Worm (Caenorhabditis elegans) whole organism, L2 larva: ENCODE results near the gene F42G4.7.

Source experiments
- F13H6.1 ChIP-seq: sonication (generic microtip); optimal IDR thresholded peaks from 2 replicates; lab custom pipeline; 2016; ENCODE audit warnings: missing genetic modification characterization, missing compliant biosample characterization
- Y55F3AM.14 ChIP-seq: fragments of 200-800 bp; sonication (Bioruptor generic); optimal IDR thresholded peaks from 2 replicates; lab custom pipeline; 2018; ENCODE audit warnings: mild to moderate bottlenecking, missing genetic modification characterization, missing compliant biosample characterization
- ZK546.5 ChIP-seq: sonication (generic microtip); optimal IDR thresholded peaks from 2 replicates; lab custom pipeline; 2017; ENCODE audit warnings: missing biosample characterization, missing genetic modification characterization
- alr-1 ChIP-seq: fragments of 150-350 bp; optimal IDR thresholded peaks from 2 replicates; lab custom pipeline; 2014; ENCODE audit warnings: missing biosample characterization, missing genetic modification characterization
- aly-2 ChIP-seq: fragments of 150-350 bp; optimal IDR thresholded peaks from 2 replicates; lab custom pipeline; 2014; ENCODE audit warnings: missing biosample characterization, missing genetic modification characterization
- blmp-1 ChIP-seq: sonication (generic microtip); optimal IDR thresholded peaks from 2 replicates; lab custom pipeline; 2017; ENCODE audit warnings: missing genetic modification characterization, mild to moderate bottlenecking, missing compliant biosample characterization, antibody characterized with exemption, moderate library complexity; ENCODE audit not compliant: insufficient read depth
- ceh-16 ChIP-seq: fragments of 150-350 bp; optimal IDR thresholded peaks from 2 replicates; lab custom pipeline; 2014; ENCODE audit warnings: missing biosample characterization, missing genetic modification characterization
- crh-2 ChIP-seq: sonication (generic microtip); optimal IDR thresholded peaks from 2 replicates; lab custom pipeline; 2017; ENCODE audit warnings: missing biosample characterization, missing genetic modification characterization
- dmd-4 ChIP-seq: sonication (generic microtip); optimal IDR thresholded peaks from 2 replicates; lab custom pipeline; 2017; ENCODE audit warnings: missing biosample characterization, missing genetic modification characterization
- egl-27 ChIP-seq: sonication (generic microtip); optimal IDR thresholded peaks from 3 replicates; lab custom pipeline; 2017; ENCODE audit warnings: missing biosample characterization, missing genetic modification reagents, missing genetic modification characterization
- fos-1 ChIP-seq: fragments of 150-350 bp; optimal IDR thresholded peaks from 2 replicates; lab custom pipeline; 2014; ENCODE audit warnings: missing biosample characterization, missing genetic modification characterization
- gmeb-1 ChIP-seq: fragments of 150-350 bp; optimal IDR thresholded peaks from 2 replicates; lab custom pipeline; 2014; ENCODE audit warnings: missing biosample characterization, missing genetic modification characterization
- lin-13 ChIP-seq: fragments of 150-350 bp; optimal IDR thresholded peaks from 2 replicates; lab custom pipeline; 2014; ENCODE audit warnings: missing biosample characterization, missing genetic modification reagents, missing genetic modification characterization
- lin-39 ChIP-seq: fragments of 150-350 bp; optimal IDR thresholded peaks from 2 replicates; lab custom pipeline; 2014; ENCODE audit warnings: missing biosample characterization, missing genetic modification reagents, missing genetic modification characterization
- lsy-2 ChIP-seq, 2 experiments: fragments of 150-350 bp in 1 of 2; sonication (generic microtip) in 1 of 2; optimal IDR thresholded peaks; 2 replicates each; lab custom pipeline; 2014 to 2017; ENCODE audit warnings: missing biosample characterization in 2 of 2, missing genetic modification characterization in 2 of 2
- mab-5 ChIP-seq: fragments of 150-350 bp; optimal IDR thresholded peaks from 2 replicates; lab custom pipeline; 2014; ENCODE audit warnings: missing biosample characterization, missing genetic modification characterization
- mbf-1 ChIP-seq: sonication (generic microtip); optimal IDR thresholded peaks from 2 replicates; lab custom pipeline; 2017; ENCODE audit warnings: missing biosample characterization, missing genetic modification characterization
- mdl-1 ChIP-seq, 2 experiments: fragments of 150-350 bp in 1 of 2; sonication (generic microtip) in 1 of 2; optimal IDR thresholded peaks; 2 replicates each; lab custom pipeline; 2017; ENCODE audit warnings: missing biosample characterization in 2 of 2, missing genetic modification characterization in 2 of 2
- nhr-11 ChIP-seq: fragments of 150-350 bp; optimal IDR thresholded peaks from 2 replicates; lab custom pipeline; 2014; ENCODE audit warnings: missing biosample characterization, missing genetic modification characterization
- nhr-12 ChIP-seq: fragments of 150-350 bp; optimal IDR thresholded peaks from 2 replicates; lab custom pipeline; 2014; ENCODE audit warnings: missing biosample characterization, missing genetic modification characterization
- nhr-129 ChIP-seq: fragments of 150-350 bp; optimal IDR thresholded peaks from 2 replicates; lab custom pipeline; 2014; ENCODE audit warnings: missing biosample characterization, missing genetic modification characterization
- nhr-21 ChIP-seq: fragments of 150-350 bp; optimal IDR thresholded peaks from 2 replicates; lab custom pipeline; 2014; ENCODE audit warnings: missing biosample characterization, missing genetic modification characterization
- nhr-23 ChIP-seq: fragments of 150-350 bp; optimal IDR thresholded peaks from 2 replicates; lab custom pipeline; 2014; ENCODE audit warnings: missing biosample characterization, missing genetic modification reagents, missing genetic modification characterization
- nhr-25 ChIP-seq: fragments of 150-350 bp; sonication (generic microtip); optimal IDR thresholded peaks from 3 replicates; lab custom pipeline; 2014; ENCODE audit warnings: missing biosample characterization, missing genetic modification characterization
- nhr-77 ChIP-seq: fragments of 150-350 bp; optimal IDR thresholded peaks from 2 replicates; lab custom pipeline; 2014; ENCODE audit warnings: missing biosample characterization, missing genetic modification characterization
- peb-1 ChIP-seq: fragments of 150-350 bp; optimal IDR thresholded peaks from 2 replicates; lab custom pipeline; 2014; ENCODE audit warnings: missing biosample characterization, missing genetic modification characterization
- sem-4 ChIP-seq: fragments of 150-350 bp; optimal IDR thresholded peaks from 2 replicates; lab custom pipeline; 2014; ENCODE audit warnings: missing biosample characterization, missing genetic modification reagents, missing genetic modification characterization
- sma-3 ChIP-seq: sonication (generic microtip); optimal IDR thresholded peaks from 2 replicates; lab custom pipeline; 2016; ENCODE audit warnings: missing genetic modification reagents, missing genetic modification characterization, missing compliant biosample characterization
- sma-9 ChIP-seq, 2 experiments: fragments of 150-350 bp in 1 of 2; sonication (generic microtip) in 1 of 2; optimal IDR thresholded peaks; 2 replicates each; lab custom pipeline; 2014 to 2016; ENCODE audit warnings: missing genetic modification characterization in 2 of 2, mild to moderate bottlenecking in 1 of 2, missing biosample characterization in 1 of 2, missing compliant biosample characterization in 1 of 2, missing genetic modification reagents in 1 of 2, moderate library complexity in 1 of 2
- snpc-4 ChIP-seq: fragments of 150-350 bp; optimal IDR thresholded peaks from 2 replicates; lab custom pipeline; 2014; ENCODE audit warnings: missing biosample characterization, missing genetic modification characterization
- unc-55 ChIP-seq: fragments of 150-350 bp; sonication (generic microtip); optimal IDR thresholded peaks from 3 replicates; lab custom pipeline; 2014; ENCODE audit warnings: missing biosample characterization, missing genetic modification reagents, missing genetic modification characterization
- zag-1 ChIP-seq: fragments of 150-350 bp; optimal IDR thresholded peaks from 2 replicates; lab custom pipeline; 2014; ENCODE audit warnings: missing biosample characterization, missing genetic modification characterization
- ztf-1 ChIP-seq: fragments of 200-800 bp; sonication (Bioruptor generic); conservative IDR thresholded peaks from 2 replicates; pipeline ENCODE4 v1.3.6; 2022; ENCODE audit warnings: missing genetic modification characterization, missing compliant biosample characterization
- ztf-11 ChIP-seq: sonication (generic microtip); optimal IDR thresholded peaks from 2 replicates; lab custom pipeline; 2017; ENCODE audit warnings: missing biosample characterization, missing genetic modification characterization
- ztf-4 ChIP-seq: fragments of 150-350 bp; optimal IDR thresholded peaks from 2 replicates; lab custom pipeline; 2014; ENCODE audit warnings: missing biosample characterization, missing genetic modification characterization

F42G4.7 gene

DNA sequence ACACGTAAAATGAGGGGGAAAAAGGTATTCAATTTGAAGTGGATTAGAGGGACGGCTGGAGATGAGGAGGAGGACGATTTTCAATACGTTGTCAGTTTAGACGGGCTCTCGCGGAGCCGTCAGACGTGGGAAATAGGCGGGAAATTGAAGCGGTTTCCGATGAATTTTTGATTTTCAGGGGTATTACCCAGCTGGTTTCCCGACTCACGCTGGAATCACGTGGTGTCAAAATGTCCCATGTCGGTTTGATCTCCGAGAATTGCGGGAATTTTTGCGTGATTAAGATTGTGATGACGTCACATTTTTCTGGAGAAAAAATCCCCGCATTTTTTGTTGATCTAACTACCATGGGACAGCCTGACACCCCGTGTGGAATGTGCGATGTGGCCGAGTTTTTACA, 34.4 kb downstream of the F42G4.7 start:
- TF ChIP-seq crh-2 (tag; lab: Kevin White, UChicago) (no peak), alr-1 (tag; lab: Kevin White, UChicago) (no peak), Y55F3AM.14 (no peak), lsy-2 (tag; optimal IDR thresholded peaks at IDR 0.05; lab: Kevin White, UChicago) (no peak), snpc-4 (tag; lab: Kevin White, UChicago) (no peak), nhr-12 (tag; lab: Kevin White, UChicago) (no peak), blmp-1 (tag; lab: Kevin White, UChicago) (no peak), nhr-21 (tag; lab: Kevin White, UChicago) (no peak)

DNA sequence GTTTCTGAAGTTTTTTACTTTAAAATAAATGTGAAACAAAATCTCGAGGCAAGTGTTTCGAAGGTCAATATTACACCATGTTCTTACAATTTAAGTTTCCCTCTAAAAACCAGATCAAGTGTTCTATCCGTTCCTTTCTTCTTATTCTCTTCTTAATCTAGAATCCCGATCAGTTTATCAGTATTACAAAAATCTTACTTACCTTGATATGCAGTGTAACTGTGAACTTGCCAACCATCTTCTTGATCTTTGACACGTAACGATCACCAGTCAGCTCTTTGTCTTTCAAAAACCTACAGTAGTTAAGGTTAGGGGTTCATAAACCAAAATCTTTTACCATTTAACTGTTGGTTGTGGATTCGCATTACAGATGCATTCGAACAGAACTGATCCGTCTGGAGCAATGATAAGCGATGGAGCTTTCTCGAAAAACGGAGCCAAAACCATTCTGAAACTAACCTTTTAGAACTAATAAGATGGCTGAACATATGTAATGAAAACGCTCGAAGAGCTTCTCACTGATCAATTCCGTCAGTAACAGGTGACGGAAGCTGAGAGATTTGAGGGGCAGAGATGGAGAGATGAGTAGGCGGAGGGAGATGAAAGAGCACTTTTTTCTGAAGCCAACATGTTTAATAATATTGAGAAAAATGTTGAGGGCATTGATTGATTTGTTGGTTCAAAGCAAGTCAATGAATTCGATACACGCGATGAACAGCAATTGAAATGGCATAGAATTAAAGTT, 39.2 kb downstream of the F42G4.7 start, which contains the start of gene oig-2:
oig-2 (minus strand) TSS at position 448 of the 745 bp plus-strand sequence.
- no peak for TF ChIP-seq lin-39 (tag; lab: Kevin White, UChicago)
- TF ChIP-seq mbf-1: no peak
- TF ChIP-seq unc-55: no peak
- TF ChIP-seq blmp-1 (tag; lab: Kevin White, UChicago): peak; percentile 25
- TF ChIP-seq ztf-11 (tag; lab: Kevin White, UChicago): no peak
- TF ChIP-seq F13H6.1: no peak
- TF ChIP-seq ZK546.5 (tag; lab: Kevin White, UChicago): no peak
- no peak for TF ChIP-seq nhr-77
- peak in 1 of 2 experiments; percentile 11 for TF ChIP-seq lsy-2 (tag; optimal IDR thresholded peaks at IDR 0.05; lab: Kevin White, UChicago)
- no peak for TF ChIP-seq nhr-11
- no peak for TF ChIP-seq snpc-4 (tag; lab: Kevin White, UChicago)
- TF ChIP-seq egl-27 (tag; lab: Kevin White, UChicago): no peak
- TF ChIP-seq sma-9 (GFP tag; optimal IDR thresholded peaks at IDR 0.05; lab: Kevin White, UChicago): peak; percentile 22
- no peak for TF ChIP-seq sma-9 (tag; optimal IDR thresholded peaks at IDR 0.05; lab: Kevin White, UChicago)
- no peak for TF ChIP-seq nhr-25
- no peak for TF ChIP-seq aly-2 (tag; lab: Kevin White, UChicago)
- TF ChIP-seq zag-1: no peak
- TF ChIP-seq fos-1 (tag; lab: Kevin White, UChicago): no peak
- no peak for TF ChIP-seq Y55F3AM.14
- TF ChIP-seq, all 48 proteins: peak for 3

DNA sequence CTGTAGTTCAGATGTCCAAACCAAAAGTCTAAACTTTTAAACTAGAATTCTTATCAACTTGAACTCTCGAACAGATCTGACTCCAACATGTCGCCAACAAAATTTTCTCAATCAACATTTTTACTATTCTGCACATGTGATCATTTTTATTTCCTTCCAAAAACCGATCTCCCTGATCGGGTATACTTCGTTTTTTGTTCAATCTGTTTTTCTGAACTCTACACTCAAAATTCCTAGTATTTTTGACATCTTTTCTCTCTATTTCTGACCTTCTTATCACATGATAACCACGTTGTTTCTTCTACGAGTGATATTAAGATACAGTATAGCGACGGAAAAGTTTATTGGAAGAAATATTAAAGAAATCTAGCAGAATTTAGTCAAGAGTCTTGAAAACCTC, 40.8 kb downstream of the F42G4.7 start:
- peak; percentile 26 for TF ChIP-seq nhr-25
- no peak for TF ChIP-seq ztf-4 (tag; lab: Kevin White, UChicago)
- TF ChIP-seq lsy-2 (tag; optimal IDR thresholded peaks at IDR 0.05; lab: Kevin White, UChicago): peak in 1 of 2 experiments; percentile 36
- TF ChIP-seq sma-3: peak; percentile 23
- TF ChIP-seq nhr-23: no peak
- peak; percentile 27 for TF ChIP-seq blmp-1 (tag; lab: Kevin White, UChicago)
- no peak for TF ChIP-seq mdl-1 (tag; optimal IDR thresholded peaks at IDR 0.05; lab: Kevin White, UChicago)
- peak; percentile 82 for TF ChIP-seq sma-9 (GFP tag; optimal IDR thresholded peaks at IDR 0.05; lab: Kevin White, UChicago)
- no peak for TF ChIP-seq sma-9 (tag; optimal IDR thresholded peaks at IDR 0.05; lab: Kevin White, UChicago)
- TF ChIP-seq egl-27 (tag; lab: Kevin White, UChicago): no peak
- TF ChIP-seq nhr-21 (tag; lab: Kevin White, UChicago): peak; percentile 56
- peak; percentile 74 for TF ChIP-seq crh-2 (tag; lab: Kevin White, UChicago)
- TF ChIP-seq fos-1 (tag; lab: Kevin White, UChicago): peak; percentile 17

DNA sequence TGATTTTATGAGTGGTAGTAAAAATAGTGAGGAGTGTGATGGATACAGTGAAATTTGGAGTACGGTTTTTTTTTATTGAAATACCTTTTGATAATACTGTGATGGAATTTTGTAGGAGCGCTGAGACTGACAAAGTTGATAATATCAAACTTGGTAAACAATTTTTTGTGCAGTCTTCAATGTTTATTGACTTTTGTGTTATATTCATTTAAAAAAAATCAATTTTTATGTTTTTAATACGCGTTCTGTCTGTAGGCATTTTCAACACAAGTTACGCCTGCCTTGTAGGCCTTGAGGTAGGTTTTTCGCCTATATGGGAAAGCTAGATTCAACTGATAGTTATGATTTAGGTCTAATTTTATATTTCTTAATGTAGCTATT, 42.2 kb downstream of the F42G4.7 start:
- TF ChIP-seq peb-1 (tag; lab: Kevin White, UChicago): no peak
- TF ChIP-seq gmeb-1 (tag; lab: Kevin White, UChicago): no peak
- no peak for TF ChIP-seq ZK546.5 (tag; lab: Kevin White, UChicago)
- no peak for TF ChIP-seq lin-13 (GFP tag; lab: Kevin White, UChicago)

DNA sequence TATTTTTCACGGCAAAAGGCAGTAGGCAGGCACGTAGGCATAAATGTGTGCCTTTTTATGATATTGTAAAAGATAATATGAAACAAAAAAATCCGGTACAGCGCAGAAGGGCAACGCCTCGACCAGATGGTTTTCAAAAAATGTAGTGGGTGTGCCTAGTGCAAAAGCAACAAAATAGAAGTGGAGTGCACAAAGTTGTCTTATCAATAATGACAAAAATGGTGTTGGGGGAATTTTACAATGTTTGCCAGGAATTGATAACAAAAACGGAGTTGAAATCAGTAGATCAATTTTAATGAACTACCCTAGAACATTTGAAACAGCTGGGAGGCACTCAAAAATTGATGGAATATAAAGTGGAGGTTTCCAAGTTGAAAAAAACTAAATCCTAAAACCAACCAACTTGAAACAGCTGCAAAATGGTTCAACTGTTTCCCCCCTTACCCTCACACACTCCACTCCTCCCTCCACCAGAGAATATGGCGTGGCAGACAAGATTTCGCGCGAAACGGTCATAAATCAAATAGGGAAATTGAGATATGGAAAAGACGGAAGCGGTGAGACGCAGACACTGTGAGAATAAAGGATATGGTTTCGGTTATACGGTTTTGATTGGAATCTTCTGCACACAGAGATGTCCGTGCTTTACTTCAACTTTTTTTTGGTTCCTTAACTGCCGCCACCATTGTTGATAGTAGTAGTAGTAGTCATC, 42.8 kb downstream of the F42G4.7 start:
- TF ChIP-seq mab-5 (tag; lab: Kevin White, UChicago): peak; percentile 58
- TF ChIP-seq ceh-16 (tag; lab: Kevin White, UChicago): peak; percentile 46
- TF ChIP-seq nhr-129 (tag; lab: Kevin White, UChicago): peak; percentile 26
- TF ChIP-seq gmeb-1 (tag; lab: Kevin White, UChicago): peak; percentile 19
- peak; percentile 38 for TF ChIP-seq crh-2 (tag; lab: Kevin White, UChicago)
- TF ChIP-seq zag-1: no peak
- TF ChIP-seq nhr-21 (tag; lab: Kevin White, UChicago): peak; percentile 37
- TF ChIP-seq ztf-1 (GFP tag; lab: Robert Waterston, UW): no peak
- peak; percentile 19 for TF ChIP-seq blmp-1 (tag; lab: Kevin White, UChicago)
- no peak for TF ChIP-seq lsy-2 (tag; optimal IDR thresholded peaks at IDR 0.05; lab: Kevin White, UChicago)
- no peak for TF ChIP-seq dmd-4
- peak; percentile 23 for TF ChIP-seq sem-4 (tag; lab: Kevin White, UChicago)
- peak; percentile 56 for TF ChIP-seq nhr-25
- peak; percentile 38 for TF ChIP-seq sma-9 (GFP tag; optimal IDR thresholded peaks at IDR 0.05; lab: Kevin White, UChicago)
- TF ChIP-seq sma-9 (tag; optimal IDR thresholded peaks at IDR 0.05; lab: Kevin White, UChicago): no peak
- TF ChIP-seq fos-1 (tag; lab: Kevin White, UChicago): peak; percentile 33
